Worm (Caenorhabditis elegans) whole organism, young adult: ENCODE data around the gene C16C10.13.

Source experiments
- B0261.1 ChIP-seq: sonication (generic microtip); optimal IDR thresholded peaks from 2 replicates; lab custom pipeline; 2016; ENCODE audit warnings: mild to moderate bottlenecking, missing genetic modification characterization, moderate library complexity, missing compliant biosample characterization
- F10E7.11 ChIP-seq: sonication (generic microtip); optimal IDR thresholded peaks from 2 replicates; lab custom pipeline; 2017; ENCODE audit warnings: mild to moderate bottlenecking, missing genetic modification characterization, moderate library complexity, missing compliant biosample characterization
- ama-1 ChIP-seq, 3 experiments: fragments of 150-350 bp in 1 of 3; sonication (generic microtip) in 2 of 3; optimal IDR thresholded peaks; 2 replicates each; lab custom pipeline; 2014 to 2018; ENCODE audit warnings: missing biosample characterization in 2 of 3, missing genetic modification characterization in 2 of 3, missing genetic modification reagents in 2 of 3
- attf-3 ChIP-seq: fragments of 200-800 bp; sonication (Bioruptor generic); conservative IDR thresholded peaks from 2 replicates; pipeline ENCODE4 v1.3.6; 2022; ENCODE audit warnings: missing genetic modification reagents, missing genetic modification characterization, missing compliant biosample characterization
- bed-2 ChIP-seq: fragments of 200-800 bp; sonication (Bioruptor generic); IDR thresholded peaks from 2 replicates; pipeline ENCODE4 v1.3.6; 2022; ENCODE audit warnings: missing genetic modification reagents, missing genetic modification characterization, missing compliant biosample characterization
- ceh-40 ChIP-seq: fragments of 200-800 bp; sonication (Bioruptor generic); IDR thresholded peaks from 2 replicates; pipeline ENCODE4 v1.3.6; 2022; ENCODE audit warnings: missing genetic modification characterization, missing compliant biosample characterization
- dpl-1 ChIP-seq: fragments of 150-350 bp; optimal IDR thresholded peaks from 2 replicates; lab custom pipeline; 2014; ENCODE audit warnings: missing biosample characterization, missing genetic modification reagents, missing genetic modification characterization
- efl-1 ChIP-seq: fragments of 150-350 bp; optimal IDR thresholded peaks from 2 replicates; lab custom pipeline; 2014; ENCODE audit warnings: missing biosample characterization, missing genetic modification reagents, missing genetic modification characterization
- him-1 ChIP-seq: sonication (generic microtip); optimal IDR thresholded peaks from 2 replicates; lab custom pipeline; 2016; ENCODE audit warnings: missing genotype, missing genetic modification reagents, missing genetic modification characterization, missing compliant biosample characterization
- let-526 ChIP-seq: fragments of 200-800 bp; sonication (Bioruptor generic); IDR thresholded peaks from 2 replicates; pipeline ENCODE4 v1.3.6; 2022; ENCODE audit warnings: missing genetic modification reagents, missing genetic modification characterization, missing compliant biosample characterization
- pha-4 ChIP-seq: fragments of 150-350 bp; sonication (generic microtip); optimal IDR thresholded peaks from 2 replicates; lab custom pipeline; 2014; ENCODE audit warnings: missing biosample characterization, missing genetic modification reagents, missing genetic modification characterization
- snpc-1.3 ChIP-seq: sonication (generic microtip); optimal IDR thresholded peaks from 2 replicates; lab custom pipeline; 2017; ENCODE audit warnings: missing genetic modification characterization, mild to moderate bottlenecking, missing compliant biosample characterization, antibody characterized with exemption, moderate library complexity, missing genotype, missing genetic modification reagents; ENCODE audit not compliant: insufficient read depth
- unc-130 ChIP-seq: sonication (generic microtip); optimal IDR thresholded peaks from 2 replicates; lab custom pipeline; 2016; ENCODE audit warnings: missing genetic modification reagents, missing genetic modification characterization, missing compliant biosample characterization
- unc-62 ChIP-seq: fragments of 150-350 bp; optimal IDR thresholded peaks from 2 replicates; lab custom pipeline; 2014; ENCODE audit warnings: missing biosample characterization, missing genetic modification reagents, missing genetic modification characterization

DNA sequence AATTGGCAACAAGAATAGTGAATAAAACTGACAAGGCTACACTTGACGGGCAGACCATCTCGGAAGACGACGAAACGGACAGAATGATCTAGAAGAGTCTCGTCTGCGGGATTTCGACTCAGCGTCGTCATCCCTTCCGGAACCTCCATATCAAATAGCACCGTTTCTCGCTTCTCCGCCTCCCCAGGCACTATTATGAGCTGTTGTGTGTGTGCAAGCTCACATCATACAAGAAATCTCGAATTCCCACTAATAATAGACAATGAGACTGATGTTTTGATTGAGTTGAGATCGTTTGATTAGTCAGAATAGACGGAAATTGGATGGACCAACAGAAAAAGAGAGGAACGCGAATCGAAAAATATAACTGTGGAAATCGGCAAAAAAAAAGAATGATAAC, 14.0 kb downstream of the C16C10.13 start, which contains the start of gene spp-28:
- TF ChIP-seq pha-4 (tag; lab: Kevin White, UChicago), result no peak
- TF ChIP-seq ceh-40 (GFP tag; lab: Robert Waterston, UW), result no peak
- TF ChIP-seq unc-62 (GFP tag; lab: Kevin White, UChicago), result no peak
- no peak for TF ChIP-seq bed-2 (GFP tag; lab: Robert Waterston, UW)
- TF ChIP-seq dpl-1, result no peak
- TF ChIP-seq unc-130 (GFP tag; lab: Kevin White, UChicago), result no peak
- no peak for TF ChIP-seq him-1 (tag; lab: Kevin White, UChicago)
- no peak for TF ChIP-seq snpc-1.3 (tag; lab: Kevin White, UChicago)
- TF ChIP-seq B0261.1 (tag; lab: Kevin White, UChicago), result no peak
- no peak for TF ChIP-seq efl-1
- no peak for TF ChIP-seq attf-3 (GFP tag; lab: Robert Waterston, UW)
- TF ChIP-seq ama-1 (optimal IDR thresholded peaks at IDR 0.05; lab: Kevin White, UChicago), result no peak
- no peak for TF ChIP-seq ama-1 (GFP tag; optimal IDR thresholded peaks at IDR 0.05; lab: Kevin White, UChicago)
- TF ChIP-seq let-526 (GFP tag; lab: Robert Waterston, UW), result no peak
- TF ChIP-seq F10E7.11, result no peak
